Fruit fly (Drosophila melanogaster) ovary, adult (tissue): ENCODE data around the gene Jhbp4.
A peak's percentile ranks its signal among the peaks of the same experiment; 100 is the strongest.

Source experiments
- CG17801 ChIP-seq: fragments of 200-800 bp; optimal IDR thresholded peaks from 2 replicates; lab custom pipeline; 2019; ENCODE audit warnings: missing biosample characterization, mild to moderate bottlenecking, missing genetic modification characterization, moderate library complexity; ENCODE audit not compliant: partially characterized antibody

The Jhbp4 gene

dm6 chr3R:16042900-16043548 is at the start of gene Jhbp4:
Gene Jhbp4 (plus strand): TSS chr3R:16043498.
- TF ChIP-seq CG17801 = no peak

dm6 chr3R:15993815-15994572 is 49.3 kb upstream of the Jhbp4 start:
- TF ChIP-seq CG17801 = no peak

DNA sequence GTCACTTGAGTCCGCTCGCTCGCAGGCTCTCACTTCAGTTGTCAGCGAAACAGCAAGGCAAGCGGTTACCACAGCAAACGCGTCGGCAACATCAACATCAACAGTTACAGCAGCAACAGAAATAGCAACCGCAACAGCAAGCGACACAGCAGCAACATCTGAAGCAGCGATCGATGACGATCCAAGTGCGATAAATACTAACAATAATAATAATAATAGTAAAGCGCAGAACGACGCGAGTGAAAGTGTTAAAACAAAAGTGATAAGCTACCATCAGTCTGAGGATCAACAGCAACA is 48.8 kb upstream of the Jhbp4 start:
- TF ChIP-seq CG17801 = no peak

- no peak for TF ChIP-seq CG17801
These were observed 44.2 kb upstream of the Jhbp4 start for dm6 chr3R:15998972-15999721.

DNA sequence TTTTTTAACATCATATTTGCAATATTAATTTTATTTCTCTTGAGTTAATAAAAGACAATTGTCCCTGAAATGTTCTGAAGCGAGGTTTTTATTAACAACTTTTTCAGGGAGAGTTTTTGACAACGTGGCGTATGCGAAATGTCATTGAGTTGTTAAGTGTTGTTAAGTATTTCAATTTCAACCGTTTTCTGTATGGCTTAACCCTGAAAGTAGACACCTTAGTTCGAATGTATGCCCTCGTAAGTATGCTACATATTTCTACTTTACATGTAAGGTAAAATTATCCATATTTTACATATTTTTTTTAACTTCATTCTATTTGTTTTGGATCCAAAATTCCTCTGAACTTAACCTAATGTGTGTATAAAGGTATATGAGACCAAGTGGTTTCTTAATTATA is 39.3 kb upstream of the Jhbp4 start:
- TF ChIP-seq CG17801 = peak; percentile 59

- peak; percentile 8 for TF ChIP-seq CG17801
These were observed 38.4 kb upstream of the Jhbp4 start for dm6 chr3R:16004691-16005474.

dm6 chr3R:16005943-16006342 is 37.4 kb upstream of the Jhbp4 start:
- TF ChIP-seq CG17801 = peak; percentile 18

- no peak for TF ChIP-seq CG17801
These were observed 36.3 kb upstream of the Jhbp4 start for dm6 chr3R:16006806-16007556.

dm6 chr3R:16008300-16008699 is 35.0 kb upstream of the Jhbp4 start:
- TF ChIP-seq CG17801 = no peak

DNA sequence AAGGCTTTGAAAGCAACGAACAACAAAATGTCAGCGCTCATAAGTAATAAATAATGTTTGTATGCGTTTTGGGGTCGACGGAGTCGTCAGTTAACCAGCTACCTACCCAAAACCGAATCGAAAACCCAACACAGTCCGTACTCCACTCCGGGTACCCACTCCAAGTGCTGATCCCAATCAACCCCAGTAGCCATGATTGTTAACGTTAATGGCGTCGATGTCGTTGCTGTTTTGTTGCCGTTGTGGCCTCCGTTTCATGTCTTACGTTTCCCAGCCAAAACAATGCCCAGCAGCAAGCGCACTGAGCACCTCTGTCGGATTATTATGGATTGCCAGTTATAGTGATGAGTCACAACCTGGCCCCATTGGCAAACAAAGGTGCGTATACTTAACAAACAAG is 34.3 kb upstream of the Jhbp4 start, which contains the start of gene GATAe:
Gene GATAe (plus strand): TSS at position 76 of the 400 bp plus-strand sequence.
- no peak for TF ChIP-seq CG17801

DNA sequence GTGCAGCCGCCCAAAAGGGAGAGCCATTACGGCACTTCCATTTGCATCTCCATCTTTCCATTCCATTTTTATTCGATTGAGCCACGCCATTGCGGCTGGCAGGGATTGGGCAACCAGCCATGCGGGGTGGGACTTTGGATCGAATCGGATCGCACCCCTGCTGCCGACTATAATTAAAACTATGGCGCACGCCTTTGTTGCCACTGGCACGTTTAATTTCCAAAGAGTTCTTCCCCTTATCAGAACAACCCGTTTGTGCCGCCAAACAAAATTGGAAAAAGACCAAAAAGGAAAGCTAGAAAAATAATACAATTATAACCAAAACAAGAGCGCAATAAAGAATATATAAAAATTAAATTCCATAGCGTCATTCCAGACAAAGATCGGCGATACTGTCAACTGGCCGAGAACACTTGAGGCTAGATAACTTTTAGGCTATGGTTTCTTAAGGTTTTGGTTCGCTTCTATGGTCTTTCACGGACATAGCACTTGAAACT is 33.2 kb upstream of the Jhbp4 start:
- no peak for TF ChIP-seq CG17801

DNA sequence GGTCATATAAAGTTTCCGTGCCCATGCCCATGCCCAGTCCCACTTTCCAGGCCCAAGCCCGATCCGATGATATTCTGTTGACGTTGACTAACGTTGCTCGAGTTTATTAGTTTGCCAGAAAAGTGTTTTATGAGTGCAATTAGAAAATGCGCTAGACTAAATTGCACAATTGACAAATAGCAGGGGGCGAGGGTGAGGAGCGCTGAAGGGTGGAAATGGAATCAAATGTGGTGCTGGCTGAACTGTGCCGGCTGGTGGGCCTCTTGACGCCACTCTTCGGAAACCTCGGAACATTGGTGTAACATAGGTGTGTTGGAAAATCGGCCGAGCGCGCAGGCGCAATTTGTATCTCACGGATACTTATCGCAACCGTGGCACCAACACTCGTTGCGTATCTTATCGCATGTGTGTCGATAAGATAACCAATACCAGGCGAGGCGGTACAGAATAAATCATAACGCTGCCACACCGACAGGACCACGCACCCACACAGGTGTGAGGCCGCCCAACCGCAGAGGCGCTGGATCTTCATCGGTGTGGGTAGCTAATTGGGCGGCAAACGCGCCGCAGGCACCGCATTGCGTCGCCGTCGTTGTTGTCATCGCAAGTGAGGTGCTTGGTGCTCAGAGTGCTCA is 31.5 kb upstream of the Jhbp4 start:
- peak; percentile 34 for TF ChIP-seq CG17801

dm6 chr3R:16013580-16013979 is 29.7 kb upstream of the Jhbp4 start:
- no peak for TF ChIP-seq CG17801

dm6 chr3R:16014573-16014972 is 28.7 kb upstream of the Jhbp4 start:
- no peak for TF ChIP-seq CG17801

- TF ChIP-seq CG17801 = no peak
These were observed 21.3 kb upstream of the Jhbp4 start for dm6 chr3R:16022005-16022404.
